Worm (Caenorhabditis elegans): Measurements from ENCODE around the gene dpy-2.

DNA sequence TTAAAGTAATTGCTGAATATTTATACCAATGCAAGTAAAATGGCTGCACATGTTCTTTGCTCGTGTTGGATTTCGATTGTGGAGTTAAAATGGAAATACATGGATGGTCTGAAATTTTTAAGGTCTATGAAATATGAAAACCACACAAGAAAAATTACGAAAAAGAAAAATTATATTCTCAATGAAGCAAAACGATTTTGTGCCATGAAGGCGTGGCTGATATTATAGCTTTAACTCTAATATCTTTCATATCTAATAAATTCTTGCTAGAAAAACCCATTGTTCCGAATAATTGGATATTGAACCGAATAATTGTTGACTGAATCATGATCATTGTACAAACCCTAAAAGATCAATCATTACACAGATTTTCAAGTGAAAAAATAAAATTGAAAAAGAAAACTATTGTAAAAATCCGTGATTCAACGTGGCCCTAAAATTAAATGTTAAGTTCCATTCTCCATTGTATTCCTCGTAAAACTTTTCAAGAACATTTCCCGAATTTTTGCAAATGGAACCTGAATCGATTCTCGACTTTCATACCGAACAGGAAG lies 40.7 kb downstream of the dpy-2 start, which contains the start of the genes srx-95 and fis-1:
- TF ChIP-seq nhr-237 (tag; optimal IDR thresholded peaks at IDR 0.05) (no peak), unc-62 (GFP tag; optimal IDR thresholded peaks at IDR 0.05 in 1 of 2) (no peak), unc-62 (tag; optimal IDR thresholded peaks at IDR 0.05) (no peak), dmd-8 (GFP tag; IDR thresholded peaks at IDR 0.05) (no peak), lin-15B (tag; optimal IDR thresholded peaks at IDR 0.05) (no peak), lin-39 (tag; optimal IDR thresholded peaks at IDR 0.05) (no peak), hlh-11 (tag; optimal IDR thresholded peaks at IDR 0.05) (no peak), daf-12 (tag; optimal IDR thresholded peaks at IDR 0.05) (no peak), nhr-11 (tag; optimal IDR thresholded peaks at IDR 0.05) (no peak), ztf-11 (tag; optimal IDR thresholded peaks at IDR 0.05) (no peak), tag-97 (GFP tag; IDR thresholded peaks at IDR 0.05) (no peak), zfp-3 (GFP tag; conservative IDR thresholded peaks at IDR 0.05) (no peak), lin-13 (GFP tag; optimal IDR thresholded peaks at IDR 0.05) (no peak)

All from whole organism, L4 larva.